Fruit fly (Drosophila melanogaster): ENCODE measurements around the gene CG33252.

dm6 chrX:16945414-16945813, 48.4 kb upstream of the CG33252 start:
- no peak for TF ChIP-seq lmd (GFP tag; IDR thresholded peaks at IDR 0.05)
- TF ChIP-seq sisA (GFP tag; IDR thresholded peaks at IDR 0.05) = no peak
- no peak for TF ChIP-seq CG10274 (GFP tag; optimal IDR thresholded peaks at IDR 0.05)
- no peak for TF ChIP-seq stc (GFP tag; IDR thresholded peaks at IDR 0.05)
- TF ChIP-seq insv (GFP tag; optimal IDR thresholded peaks at IDR 0.05) = no peak
- no peak for TF ChIP-seq h (optimal IDR thresholded peaks at IDR 0.05)
- peak; percentile 67 for TF ChIP-seq nom (GFP tag; optimal IDR thresholded peaks at IDR 0.05)
- no peak for TF ChIP-seq psq (GFP tag; optimal IDR thresholded peaks at IDR 0.05)
- no peak for TF ChIP-seq pum (GFP tag; optimal IDR thresholded peaks at IDR 0.05)
- TF ChIP-seq HHEX (GFP tag; optimal IDR thresholded peaks at IDR 0.05) = no peak
- TF ChIP-seq CG6765 (GFP tag; optimal IDR thresholded peaks at IDR 0.05) = no peak

All from whole organism, embryonic.